Worm (Caenorhabditis elegans): Measurements from ENCODE around the gene K07B1.4.
"Not testable (repeated sequence)": the region's sequence is repeated elsewhere in the genome, so short reads cannot be mapped to it uniquely, and the experiment has no call there.

- TF ChIP-seq snpc-3.4 (tag; optimal IDR thresholded peaks at IDR 0.05); nhr-27 (tag; optimal IDR thresholded peaks at IDR 0.05); ama-1 (optimal IDR thresholded peaks at IDR 0.05); ama-1 (GFP tag; optimal IDR thresholded peaks at IDR 0.05); unc-62 (GFP tag; optimal IDR thresholded peaks at IDR 0.05); madf-8 (GFP tag; conservative IDR thresholded peaks at IDR 0.05); ceh-91 (GFP tag; IDR thresholded peaks at IDR 0.05); ccch-3 (GFP tag; optimal IDR thresholded peaks at IDR 0.05): not testable (repeated sequence)
These were observed 13.0 kb downstream of the K07B1.4 start for ce11 chrV:9341814-9342213.

All from whole organism, young adult.